Worm (Caenorhabditis elegans) whole organism, L4/young adult: ENCODE data around the gene ZK381.62.

Experiments
- W03F9.2 ChIP-seq: fragments of 150-350 bp; optimal IDR thresholded peaks from 2 replicates; lab custom pipeline; 2014; ENCODE audit warnings: missing biosample characterization, missing genetic modification characterization
- him-1 ChIP-seq: sonication (generic microtip); optimal IDR thresholded peaks from 2 replicates; lab custom pipeline; 2016; ENCODE audit warnings: missing genotype, missing genetic modification reagents, missing genetic modification characterization, missing compliant biosample characterization

DNA sequence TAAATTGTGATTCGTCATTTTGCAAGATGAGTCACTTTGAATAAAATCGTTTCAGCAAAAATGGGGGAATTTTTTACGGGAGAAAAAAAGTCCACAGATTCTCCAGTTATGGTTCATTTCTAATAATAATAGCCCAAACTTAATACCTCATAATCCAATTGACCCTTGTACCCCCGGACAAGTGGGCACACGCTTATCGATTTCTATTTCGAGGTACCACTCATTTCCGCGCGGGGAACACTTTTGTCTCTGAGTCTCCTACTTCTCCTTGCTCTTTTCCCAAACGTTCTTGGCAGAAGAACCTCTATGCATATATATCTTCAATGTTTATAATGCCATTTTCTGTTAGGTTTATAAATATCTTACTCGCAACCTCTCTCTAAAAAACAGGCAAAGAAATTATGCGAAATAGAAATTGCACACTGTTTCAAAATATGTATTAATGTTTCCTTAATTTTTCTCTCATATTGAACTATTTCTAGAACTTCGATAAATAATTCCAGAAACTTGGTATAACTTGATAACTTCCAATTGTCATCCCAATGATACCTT, 46.1 kb upstream of the ZK381.62 start, which contains the start of gene gldi-4:
- no peak for TF ChIP-seq W03F9.2 (tag; lab: Kevin White, UChicago)
- no peak for TF ChIP-seq him-1 (tag; lab: Kevin White, UChicago)
